Worm (Caenorhabditis elegans) whole organism, late embryonic: ENCODE results near the gene suca-1.

Experiments used
- C08G9.2 ChIP-seq: sonication (generic microtip); optimal IDR thresholded peaks from 2 replicates; lab custom pipeline; 2016; ENCODE audit warnings: mild to moderate bottlenecking, missing genetic modification characterization, moderate library complexity, missing compliant biosample characterization
- C38D4.7 ChIP-seq: fragments of 200-800 bp; sonication (Bioruptor generic); optimal IDR thresholded peaks from 2 replicates; lab custom pipeline; 2018; ENCODE audit warnings: mild to moderate bottlenecking, missing genetic modification characterization, moderate library complexity, missing compliant biosample characterization
- F13H6.1 ChIP-seq: sonication (generic microtip); optimal IDR thresholded peaks from 2 replicates; lab custom pipeline; 2016; ENCODE audit warnings: missing genetic modification characterization, missing compliant biosample characterization
- K09A11.1 ChIP-seq: sonication (generic microtip); optimal IDR thresholded peaks from 2 replicates; lab custom pipeline; 2017; ENCODE audit warnings: antibody characterized with exemption, mild to moderate bottlenecking, missing genetic modification characterization, missing compliant biosample characterization; ENCODE audit not compliant: insufficient read depth
- ahr-1 ChIP-seq: sonication (generic microtip); optimal IDR thresholded peaks from 2 replicates; lab custom pipeline; 2016; ENCODE audit warnings: missing genetic modification characterization, missing compliant biosample characterization
- ceh-18 ChIP-seq: sonication (generic microtip); optimal IDR thresholded peaks from 2 replicates; lab custom pipeline; 2016; ENCODE audit warnings: missing genetic modification characterization, missing compliant biosample characterization
- ceh-22 ChIP-seq: sonication (generic microtip); optimal IDR thresholded peaks from 2 replicates; lab custom pipeline; 2017; ENCODE audit warnings: missing biosample characterization, missing genetic modification characterization
- ceh-34 ChIP-seq: sonication (generic microtip); optimal IDR thresholded peaks from 2 replicates; lab custom pipeline; 2016; ENCODE audit warnings: mild to moderate bottlenecking, missing genetic modification characterization, missing compliant biosample characterization
- ceh-48 ChIP-seq: sonication (generic microtip); optimal IDR thresholded peaks from 2 replicates; lab custom pipeline; 2016; ENCODE audit warnings: missing genetic modification characterization, inconsistent platforms, missing compliant biosample characterization
- ceh-6 ChIP-seq: fragments of 200-800 bp; sonication (Bioruptor generic); optimal IDR thresholded peaks from 2 replicates; lab custom pipeline; 2018; ENCODE audit warnings: mild to moderate bottlenecking, missing genetic modification characterization, missing compliant biosample characterization
- elt-2 ChIP-seq: sonication (generic microtip); optimal IDR thresholded peaks from 2 replicates; lab custom pipeline; 2016; ENCODE audit warnings: missing genetic modification reagents, missing genetic modification characterization, missing compliant biosample characterization
- ets-4 ChIP-seq: sonication (generic microtip); optimal IDR thresholded peaks from 2 replicates; lab custom pipeline; 2016; ENCODE audit warnings: missing genetic modification characterization, missing compliant biosample characterization
- eyg-1 ChIP-seq: sonication (generic microtip); optimal IDR thresholded peaks from 2 replicates; lab custom pipeline; 2016; ENCODE audit warnings: missing genotype, missing genetic modification characterization, missing compliant biosample characterization
- fax-1 ChIP-seq: sonication (generic microtip); optimal IDR thresholded peaks from 2 replicates; lab custom pipeline; 2016; ENCODE audit warnings: missing genotype, missing genetic modification characterization, missing compliant biosample characterization
- fkh-6 ChIP-seq: sonication (generic microtip); optimal IDR thresholded peaks from 2 replicates; lab custom pipeline; 2016; ENCODE audit warnings: missing genetic modification characterization, missing compliant biosample characterization
- hlh-15 ChIP-seq: sonication (generic microtip); optimal IDR thresholded peaks from 2 replicates; lab custom pipeline; 2016; ENCODE audit warnings: missing genetic modification characterization, missing compliant biosample characterization
- hlh-30 ChIP-seq: sonication (generic microtip); optimal IDR thresholded peaks from 2 replicates; lab custom pipeline; 2017; ENCODE audit warnings: antibody characterized with exemption, missing genetic modification characterization, missing compliant biosample characterization; ENCODE audit not compliant: insufficient read depth
- hlh-6 ChIP-seq: sonication (generic microtip); optimal IDR thresholded peaks from 2 replicates; lab custom pipeline; 2016; ENCODE audit warnings: missing genotype, missing genetic modification characterization, missing compliant biosample characterization
- lim-6 ChIP-seq: sonication (generic microtip); optimal IDR thresholded peaks from 2 replicates; lab custom pipeline; 2016; ENCODE audit warnings: missing genetic modification characterization, missing compliant biosample characterization
- madf-2 ChIP-seq: sonication (generic microtip); optimal IDR thresholded peaks from 2 replicates; lab custom pipeline; 2017; ENCODE audit warnings: missing genetic modification characterization, missing compliant biosample characterization
- nfya-1 ChIP-seq: sonication (generic microtip); optimal IDR thresholded peaks from 2 replicates; lab custom pipeline; 2017; ENCODE audit warnings: missing genetic modification characterization, mild to moderate bottlenecking, missing compliant biosample characterization, antibody characterized with exemption, moderate library complexity
- nhr-232 ChIP-seq: sonication (generic microtip); optimal IDR thresholded peaks from 2 replicates; lab custom pipeline; 2016; ENCODE audit warnings: missing genetic modification characterization, missing compliant biosample characterization
- pha-4 ChIP-seq: fragments of 150-350 bp; optimal IDR thresholded peaks from 2 replicates; lab custom pipeline; 2018; ENCODE audit warnings: missing biosample characterization, missing genetic modification reagents, missing genetic modification characterization
- sox-4 ChIP-seq: sonication (generic microtip); optimal IDR thresholded peaks from 2 replicates; lab custom pipeline; 2017; ENCODE audit warnings: mild to moderate bottlenecking, missing genetic modification characterization, inconsistent platforms, missing compliant biosample characterization
- syd-9 ChIP-seq: sonication (generic microtip); optimal IDR thresholded peaks from 2 replicates; lab custom pipeline; 2016; ENCODE audit warnings: mild to moderate bottlenecking, missing genetic modification characterization, moderate library complexity, missing compliant biosample characterization
- tbx-7 ChIP-seq: sonication (generic microtip); optimal IDR thresholded peaks from 2 replicates; lab custom pipeline; 2016; ENCODE audit warnings: missing genotype, missing genetic modification characterization, missing compliant biosample characterization
- ttx-3 ChIP-seq: sonication (generic microtip); optimal IDR thresholded peaks from 2 replicates; lab custom pipeline; 2016; ENCODE audit warnings: missing genetic modification reagents, missing genetic modification characterization, missing compliant biosample characterization
- unc-3 ChIP-seq, 2 experiments: fragments of 200-800 bp in 1 of 2; sonication (Bioruptor generic) in 1 of 2; sonication (generic microtip) in 1 of 2; conservative IDR thresholded peaks in 1 of 2; optimal IDR thresholded peaks in 1 of 2; 2 replicates each; pipeline versions ENCODE4 v1.3.6 to Lab custom; 2016 to 2022; ENCODE audit warnings: missing compliant biosample characterization in 2 of 2, missing genetic modification characterization in 2 of 2, missing genetic modification reagents in 1 of 2
- unc-42 ChIP-seq: sonication (generic microtip); optimal IDR thresholded peaks from 2 replicates; lab custom pipeline; 2016; ENCODE audit warnings: missing genotype, missing genetic modification characterization, missing compliant biosample characterization
- unc-55 ChIP-seq: sonication (generic microtip); optimal IDR thresholded peaks from 2 replicates; lab custom pipeline; 2017; ENCODE audit warnings: missing biosample characterization, missing genetic modification reagents, missing genetic modification characterization
- unc-86 ChIP-seq: sonication (generic microtip); optimal IDR thresholded peaks from 2 replicates; lab custom pipeline; 2016; ENCODE audit warnings: missing genetic modification characterization, missing compliant biosample characterization
- zip-5 ChIP-seq: sonication (generic microtip); optimal IDR thresholded peaks from 2 replicates; lab custom pipeline; 2016; ENCODE audit warnings: missing genetic modification characterization, missing compliant biosample characterization

Gene suca-1

ce11 chrX:10885872-10886271 lies 14.0 kb downstream of the suca-1 start, which contains the start of gene T21E8.5:
Gene T21E8.5, plus strand, starts transcription at chrX:10886172.
- TF ChIP-seq ceh-18 (tag; lab: Kevin White, UChicago) (no peak), C38D4.7 (GFP tag; lab: Kevin White, UChicago) (no peak), zip-5 (tag; lab: Kevin White, UChicago) (no peak), ttx-3 (tag; lab: Kevin White, UChicago) (no peak), ceh-34 (tag; lab: Kevin White, UChicago) (no peak), hlh-15 (tag; lab: Kevin White, UChicago) (no peak), lim-6 (tag; lab: Kevin White, UChicago) (no peak), fkh-6 (tag; lab: Kevin White, UChicago) (no peak), ahr-1 (tag; lab: Kevin White, UChicago) (no peak), unc-86 (tag; lab: Kevin White, UChicago) (no peak), ceh-22 (tag; lab: Kevin White, UChicago) (no peak), F13H6.1 (tag; lab: Kevin White, UChicago) (no peak), unc-55 (GFP tag; lab: Kevin White, UChicago) (no peak), tbx-7 (no peak), nfya-1 (tag; lab: Kevin White, UChicago) (no peak), syd-9 (tag; lab: Kevin White, UChicago) (no peak), eyg-1 (tag; lab: Kevin White, UChicago) (no peak), K09A11.1 (tag; lab: Kevin White, UChicago) (no peak)

ce11 chrX:10883203-10883602 lies 16.7 kb downstream of the suca-1 start, which contains the start of gene T21E8.7:
Gene T21E8.7, plus strand, starts transcription at chrX:10883503.
- no peak for TF ChIP-seq ceh-18 (tag; lab: Kevin White, UChicago)
- TF ChIP-seq hlh-15 (tag; lab: Kevin White, UChicago): no peak
- no peak for TF ChIP-seq unc-42 (tag; lab: Kevin White, UChicago)
- no peak for TF ChIP-seq F13H6.1 (tag; lab: Kevin White, UChicago)
- TF ChIP-seq lim-6 (tag; lab: Kevin White, UChicago): no peak
- no peak for TF ChIP-seq unc-3 (GFP tag; conservative IDR thresholded peaks at IDR 0.05; lab: Robert Waterston, UW)
- TF ChIP-seq unc-3 (tag; optimal IDR thresholded peaks at IDR 0.05; lab: Kevin White, UChicago): no peak

- TF ChIP-seq C38D4.7 (GFP tag; lab: Kevin White, UChicago): no peak
- TF ChIP-seq madf-2 (tag; lab: Kevin White, UChicago): no peak
- no peak for TF ChIP-seq pha-4
- TF ChIP-seq hlh-30 (tag; lab: Kevin White, UChicago): no peak
- no peak for TF ChIP-seq F13H6.1 (tag; lab: Kevin White, UChicago)
- TF ChIP-seq ceh-6 (GFP tag; lab: Kevin White, UChicago): no peak
- TF ChIP-seq unc-42 (tag; lab: Kevin White, UChicago): no peak
- TF ChIP-seq unc-3 (GFP tag; conservative IDR thresholded peaks at IDR 0.05; lab: Robert Waterston, UW): no peak
- TF ChIP-seq unc-3 (tag; optimal IDR thresholded peaks at IDR 0.05; lab: Kevin White, UChicago): no peak
- no peak for TF ChIP-seq hlh-6
- TF ChIP-seq elt-2: no peak
- no peak for TF ChIP-seq ceh-48 (tag; lab: Kevin White, UChicago)
- TF ChIP-seq eyg-1 (tag; lab: Kevin White, UChicago): no peak
- no peak for TF ChIP-seq C08G9.2 (tag; lab: Kevin White, UChicago)
These were observed 17.9 kb downstream of the suca-1 start, which contains the start of gene T21E8.6 for ce11 chrX:10881984-10882383. Gene T21E8.6, plus strand, starts transcription at chrX:10882284.

- no peak for TF ChIP-seq madf-2 (tag; lab: Kevin White, UChicago)
- no peak for TF ChIP-seq nhr-232 (tag; lab: Kevin White, UChicago)
- TF ChIP-seq sox-4 (tag; lab: Kevin White, UChicago): no peak
- no peak for TF ChIP-seq K09A11.1 (tag; lab: Kevin White, UChicago)
- TF ChIP-seq ets-4 (tag; lab: Kevin White, UChicago): no peak
- no peak for TF ChIP-seq fax-1
These were observed 19.4 kb downstream of the suca-1 start, which contains the start of gene T21E8.4 for ce11 chrX:10880509-10880908. Gene T21E8.4, plus strand, starts transcription at chrX:10880809.
